Worm (Caenorhabditis elegans): Measurements from ENCODE around the gene C14C6.5.

The C14C6.5 gene

ce11 chrV:524058-524457, 12.4 kb upstream of the C14C6.5 start, which contains the start of gene lipl-3:
lipl-3 (minus strand) TSS chrV:524218.
- TF ChIP-seq pes-1 (GFP tag; IDR thresholded peaks at IDR 0.05) (no peak), B0310.2 (tag; optimal IDR thresholded peaks at IDR 0.05) (no peak), tbx-37 (GFP tag; conservative IDR thresholded peaks at IDR 0.05) (no peak), hnd-1 (tag; optimal IDR thresholded peaks at IDR 0.05) (no peak), hmbx-1 (tag; optimal IDR thresholded peaks at IDR 0.05) (no peak), hmg-4 (GFP tag; optimal IDR thresholded peaks at IDR 0.05) (no peak), ets-7 (tag; optimal IDR thresholded peaks at IDR 0.05) (no peak), ama-1 (optimal IDR thresholded peaks at IDR 0.05) (no peak), flt-1 (GFP tag; IDR thresholded peaks at IDR 0.05) (no peak), F13C5.2 (tag; optimal IDR thresholded peaks at IDR 0.05) (no peak), ceh-13 (GFP tag; optimal IDR thresholded peaks at IDR 0.05) (no peak), ceh-36 (tag; optimal IDR thresholded peaks at IDR 0.05) (no peak), tra-4 (tag; optimal IDR thresholded peaks at IDR 0.05) (no peak), sea-1 (GFP tag; conservative IDR thresholded peaks at IDR 0.05) (no peak), aly-1 (tag; optimal IDR thresholded peaks at IDR 0.05) (no peak), tbx-11 (GFP tag; IDR thresholded peaks at IDR 0.05) (no peak), scrt-1 (GFP tag; IDR thresholded peaks at IDR 0.05) (no peak)

ce11 chrV:525040-525439, 11.4 kb upstream of the C14C6.5 start, which contains the start of gene R11G11.16:
R11G11.16 (minus strand) TSS chrV:525140.
- TF ChIP-seq tbx-11 (GFP tag; IDR thresholded peaks at IDR 0.05): no peak
- no peak for TF ChIP-seq B0310.2 (tag; optimal IDR thresholded peaks at IDR 0.05)
- no peak for TF ChIP-seq sea-1 (GFP tag; conservative IDR thresholded peaks at IDR 0.05)
- TF ChIP-seq ceh-36 (tag; optimal IDR thresholded peaks at IDR 0.05): no peak
- TF ChIP-seq hmg-4 (GFP tag; optimal IDR thresholded peaks at IDR 0.05): no peak
- TF ChIP-seq scrt-1 (GFP tag; IDR thresholded peaks at IDR 0.05): no peak
- TF ChIP-seq tbx-37 (GFP tag; conservative IDR thresholded peaks at IDR 0.05): no peak
- no peak for TF ChIP-seq tra-4 (tag; optimal IDR thresholded peaks at IDR 0.05)
- TF ChIP-seq ceh-13 (GFP tag; optimal IDR thresholded peaks at IDR 0.05): no peak
- TF ChIP-seq pes-1 (GFP tag; IDR thresholded peaks at IDR 0.05): no peak
- TF ChIP-seq hnd-1 (tag; optimal IDR thresholded peaks at IDR 0.05): no peak
- no peak for TF ChIP-seq hmbx-1 (tag; optimal IDR thresholded peaks at IDR 0.05)
- no peak for TF ChIP-seq ets-7 (tag; optimal IDR thresholded peaks at IDR 0.05)
- no peak for TF ChIP-seq flt-1 (GFP tag; IDR thresholded peaks at IDR 0.05)

ce11 chrV:527602-528001, 8.8 kb upstream of the C14C6.5 start, which contains the start of gene srw-108:
srw-108 (plus strand) TSS chrV:527902.
- TF ChIP-seq tra-4 (tag; optimal IDR thresholded peaks at IDR 0.05): no peak
- TF ChIP-seq tbx-11 (GFP tag; IDR thresholded peaks at IDR 0.05): no peak
- no peak for TF ChIP-seq aly-1 (tag; optimal IDR thresholded peaks at IDR 0.05)
- no peak for TF ChIP-seq F13C5.2 (tag; optimal IDR thresholded peaks at IDR 0.05)
- TF ChIP-seq ceh-13 (GFP tag; optimal IDR thresholded peaks at IDR 0.05): no peak
- no peak for TF ChIP-seq hmbx-1 (tag; optimal IDR thresholded peaks at IDR 0.05)
- no peak for TF ChIP-seq scrt-1 (GFP tag; IDR thresholded peaks at IDR 0.05)
- TF ChIP-seq sea-1 (GFP tag; conservative IDR thresholded peaks at IDR 0.05): no peak
- TF ChIP-seq ets-7 (tag; optimal IDR thresholded peaks at IDR 0.05): no peak
- no peak for TF ChIP-seq hmg-4 (GFP tag; optimal IDR thresholded peaks at IDR 0.05)
- TF ChIP-seq tbx-37 (GFP tag; conservative IDR thresholded peaks at IDR 0.05): no peak

- TF ChIP-seq hmg-4 (GFP tag; optimal IDR thresholded peaks at IDR 0.05): no peak
- TF ChIP-seq tbx-11 (GFP tag; IDR thresholded peaks at IDR 0.05): no peak
- no peak for TF ChIP-seq ceh-36 (tag; optimal IDR thresholded peaks at IDR 0.05)
- no peak for TF ChIP-seq B0310.2 (tag; optimal IDR thresholded peaks at IDR 0.05)
- no peak for TF ChIP-seq tbx-37 (GFP tag; conservative IDR thresholded peaks at IDR 0.05)
- TF ChIP-seq tra-4 (tag; optimal IDR thresholded peaks at IDR 0.05): no peak
- no peak for TF ChIP-seq aly-1 (tag; optimal IDR thresholded peaks at IDR 0.05)
- TF ChIP-seq hnd-1 (tag; optimal IDR thresholded peaks at IDR 0.05): no peak
- TF ChIP-seq flt-1 (GFP tag; IDR thresholded peaks at IDR 0.05): no peak
- TF ChIP-seq sea-1 (GFP tag; conservative IDR thresholded peaks at IDR 0.05): no peak
- no peak for TF ChIP-seq pes-1 (GFP tag; IDR thresholded peaks at IDR 0.05)
- TF ChIP-seq ets-7 (tag; optimal IDR thresholded peaks at IDR 0.05): no peak
- no peak for TF ChIP-seq F13C5.2 (tag; optimal IDR thresholded peaks at IDR 0.05)
- no peak for TF ChIP-seq ceh-13 (GFP tag; optimal IDR thresholded peaks at IDR 0.05)
- no peak for TF ChIP-seq scrt-1 (GFP tag; IDR thresholded peaks at IDR 0.05)
- TF ChIP-seq ama-1 (optimal IDR thresholded peaks at IDR 0.05): no peak
These were observed 4.4 kb upstream of the C14C6.5 start, which contains the start of gene nhr-58 for ce11 chrV:532046-532445. nhr-58 (plus strand) TSS chrV:532259.

ce11 chrV:534176-534575, 2.3 kb upstream of the C14C6.5 start, which contains the start of gene nhr-132:
nhr-132 (plus strand) TSS chrV:534446.
- TF ChIP-seq sea-1 (GFP tag; conservative IDR thresholded peaks at IDR 0.05) (no peak), aly-1 (tag; optimal IDR thresholded peaks at IDR 0.05) (no peak), hmbx-1 (tag; optimal IDR thresholded peaks at IDR 0.05) (no peak), tbx-37 (GFP tag; conservative IDR thresholded peaks at IDR 0.05) (no peak), hnd-1 (tag; optimal IDR thresholded peaks at IDR 0.05) (no peak), hmg-4 (GFP tag; optimal IDR thresholded peaks at IDR 0.05) (no peak), F13C5.2 (tag; optimal IDR thresholded peaks at IDR 0.05) (no peak), tbx-11 (GFP tag; IDR thresholded peaks at IDR 0.05) (no peak), B0310.2 (tag; optimal IDR thresholded peaks at IDR 0.05) (no peak), ceh-13 (GFP tag; optimal IDR thresholded peaks at IDR 0.05) (no peak)

ce11 chrV:539040-539510, 2.6 kb downstream of the C14C6.5 start, which contains the start of gene nhr-155:
nhr-155 (plus strand) TSS chrV:539460.
- TF ChIP-seq hmbx-1 (tag; optimal IDR thresholded peaks at IDR 0.05): no peak
- TF ChIP-seq tra-4 (tag; optimal IDR thresholded peaks at IDR 0.05): no peak
- TF ChIP-seq tbx-11 (GFP tag; IDR thresholded peaks at IDR 0.05): no peak

- no peak for TF ChIP-seq ama-1 (optimal IDR thresholded peaks at IDR 0.05)
- TF ChIP-seq aly-1 (tag; optimal IDR thresholded peaks at IDR 0.05): no peak
- no peak for TF ChIP-seq sea-1 (GFP tag; conservative IDR thresholded peaks at IDR 0.05)
- TF ChIP-seq flt-1 (GFP tag; IDR thresholded peaks at IDR 0.05): no peak
- TF ChIP-seq tbx-37 (GFP tag; conservative IDR thresholded peaks at IDR 0.05): no peak
- TF ChIP-seq scrt-1 (GFP tag; IDR thresholded peaks at IDR 0.05): no peak
These were observed 5.0 kb downstream of the C14C6.5 start for ce11 chrV:541470-541869.
